Worm (Caenorhabditis elegans) whole organism, L3 larva: ENCODE measurements around the gene Y45F10B.8.

ENCODE experiments used
- R02D3.7 ChIP-seq: fragments of 150-350 bp; optimal IDR thresholded peaks from 2 replicates; lab custom pipeline; 2014; ENCODE audit warnings: missing biosample characterization, missing genetic modification characterization
- ZK546.5 ChIP-seq: sonication (generic microtip); optimal IDR thresholded peaks from 2 replicates; lab custom pipeline; 2017; ENCODE audit warnings: missing biosample characterization, missing genetic modification characterization
- ceh-28 ChIP-seq: fragments of 150-350 bp; optimal IDR thresholded peaks from 2 replicates; lab custom pipeline; 2014; ENCODE audit warnings: missing biosample characterization, missing genetic modification reagents, missing genetic modification characterization
- daf-12 ChIP-seq: fragments of 150-350 bp; optimal IDR thresholded peaks from 2 replicates; lab custom pipeline; 2014; ENCODE audit warnings: missing biosample characterization, missing genetic modification reagents, missing genetic modification characterization
- egl-27 ChIP-seq: sonication (generic microtip); optimal IDR thresholded peaks from 4 replicates; lab custom pipeline; 2017; ENCODE audit warnings: missing biosample characterization, missing genetic modification reagents, missing genetic modification characterization
- egl-5 ChIP-seq: fragments of 150-350 bp; optimal IDR thresholded peaks from 2 replicates; lab custom pipeline; 2017; ENCODE audit warnings: missing biosample characterization, missing genetic modification reagents, missing genetic modification characterization, inconsistent platforms
- elt-1 ChIP-seq: fragments of 150-350 bp; optimal IDR thresholded peaks from 2 replicates; lab custom pipeline; 2014; ENCODE audit warnings: missing biosample characterization, missing genetic modification characterization
- elt-2 ChIP-seq: sonication (generic microtip); optimal IDR thresholded peaks from 2 replicates; lab custom pipeline; 2016; ENCODE audit warnings: missing genetic modification reagents, mild to moderate bottlenecking, missing genetic modification characterization, missing compliant biosample characterization
- elt-3 ChIP-seq, 3 experiments: fragments of 150-350 bp in 1 of 3; sonication (generic microtip) in 2 of 3; optimal IDR thresholded peaks; 2 replicates in 2 of 3; 4 replicates in 1 of 3; lab custom pipeline; 2014 to 2017; ENCODE audit warnings: missing biosample characterization in 3 of 3, missing genetic modification characterization in 3 of 3
- eor-1 ChIP-seq, 2 experiments: fragments of 150-350 bp; optimal IDR thresholded peaks; 2 replicates each; lab custom pipeline; 2014 to 2018; ENCODE audit warnings: missing biosample characterization in 2 of 2, missing genetic modification characterization in 2 of 2
- fkh-10 ChIP-seq: sonication (generic microtip); optimal IDR thresholded peaks from 2 replicates; lab custom pipeline; 2017; ENCODE audit warnings: missing biosample characterization, missing genetic modification reagents, missing genetic modification characterization
- fkh-2 ChIP-seq: fragments of 150-350 bp; optimal IDR thresholded peaks from 2 replicates; lab custom pipeline; 2014; ENCODE audit warnings: missing biosample characterization, missing genetic modification reagents, missing genetic modification characterization
- fos-1 ChIP-seq: fragments of 150-350 bp; optimal IDR thresholded peaks from 2 replicates; lab custom pipeline; 2014; ENCODE audit warnings: missing biosample characterization, missing genetic modification characterization
- hmg-11 ChIP-seq: sonication (generic microtip); optimal IDR thresholded peaks from 2 replicates; lab custom pipeline; 2016; ENCODE audit warnings: missing genetic modification characterization, missing compliant biosample characterization
- jun-1 ChIP-seq: fragments of 150-350 bp; optimal IDR thresholded peaks from 2 replicates; lab custom pipeline; 2014; ENCODE audit warnings: missing biosample characterization, missing genetic modification reagents, missing genetic modification characterization
- lsy-12 ChIP-seq: sonication (generic microtip); optimal IDR thresholded peaks from 2 replicates; lab custom pipeline; 2016; ENCODE audit warnings: mild to moderate bottlenecking, missing genetic modification characterization, missing compliant biosample characterization
- mdl-1 ChIP-seq: fragments of 150-350 bp; optimal IDR thresholded peaks from 2 replicates; lab custom pipeline; 2014; ENCODE audit warnings: missing biosample characterization, missing genetic modification characterization
- mml-1 ChIP-seq: fragments of 150-350 bp; sonication (generic microtip); optimal IDR thresholded peaks from 3 replicates; lab custom pipeline; 2014; ENCODE audit warnings: missing biosample characterization, missing genetic modification characterization
- nhr-11 ChIP-seq: fragments of 150-350 bp; optimal IDR thresholded peaks from 2 replicates; lab custom pipeline; 2014; ENCODE audit warnings: missing biosample characterization, missing genetic modification characterization
- nhr-12 ChIP-seq: fragments of 150-350 bp; optimal IDR thresholded peaks from 2 replicates; lab custom pipeline; 2014; ENCODE audit warnings: missing biosample characterization, missing genetic modification characterization
- nhr-23 ChIP-seq: fragments of 150-350 bp; optimal IDR thresholded peaks from 2 replicates; lab custom pipeline; 2014; ENCODE audit warnings: missing biosample characterization, missing genetic modification reagents, missing genetic modification characterization
- nhr-237 ChIP-seq: fragments of 150-350 bp; optimal IDR thresholded peaks from 2 replicates; lab custom pipeline; 2014; ENCODE audit warnings: missing biosample characterization, missing genetic modification characterization
- nhr-28 ChIP-seq: fragments of 150-350 bp; optimal IDR thresholded peaks from 2 replicates; lab custom pipeline; 2014; ENCODE audit warnings: missing biosample characterization, missing genetic modification characterization
- nhr-43 ChIP-seq: sonication (generic microtip); optimal IDR thresholded peaks from 2 replicates; lab custom pipeline; 2016; ENCODE audit warnings: mild to moderate bottlenecking, missing genetic modification characterization, missing compliant biosample characterization; ENCODE audit not compliant: poor library complexity, severe bottlenecking
- nhr-67 ChIP-seq: fragments of 150-350 bp; optimal IDR thresholded peaks from 2 replicates; lab custom pipeline; 2014; ENCODE audit warnings: missing biosample characterization, missing genetic modification characterization
- nhr-76 ChIP-seq: fragments of 150-350 bp; sonication (generic microtip); optimal IDR thresholded peaks from 5 replicates; lab custom pipeline; 2014; ENCODE audit warnings: missing biosample characterization, missing genetic modification characterization
- nhr-77 ChIP-seq: fragments of 150-350 bp; optimal IDR thresholded peaks from 2 replicates; lab custom pipeline; 2014; ENCODE audit warnings: missing biosample characterization, missing genetic modification characterization
- pha-4 ChIP-seq: fragments of 150-350 bp; optimal IDR thresholded peaks from 2 replicates; lab custom pipeline; 2014; ENCODE audit warnings: missing biosample characterization, missing genetic modification reagents, missing genetic modification characterization
- pqm-1 ChIP-seq: fragments of 150-350 bp; optimal IDR thresholded peaks from 2 replicates; lab custom pipeline; 2017; ENCODE audit warnings: missing biosample characterization, missing genetic modification characterization, inconsistent platforms
- sea-2 ChIP-seq: fragments of 150-350 bp; sonication (generic microtip); optimal IDR thresholded peaks from 4 replicates; lab custom pipeline; 2014; ENCODE audit warnings: missing biosample characterization, missing genetic modification reagents, missing genetic modification characterization
- tbx-2 ChIP-seq: sonication (generic microtip); optimal IDR thresholded peaks from 2 replicates; lab custom pipeline; 2016; ENCODE audit warnings: mild to moderate bottlenecking, missing genetic modification characterization, missing compliant biosample characterization
- unc-39 ChIP-seq: sonication (generic microtip); optimal IDR thresholded peaks from 4 replicates; lab custom pipeline; 2017; ENCODE audit warnings: missing biosample characterization, missing genetic modification characterization
- unc-62 ChIP-seq: fragments of 150-350 bp; sonication (generic microtip); optimal IDR thresholded peaks from 4 replicates; lab custom pipeline; 2014; ENCODE audit warnings: missing biosample characterization, missing genetic modification reagents, missing genetic modification characterization
- zag-1 ChIP-seq: fragments of 150-350 bp; optimal IDR thresholded peaks from 2 replicates; lab custom pipeline; 2014; ENCODE audit warnings: missing biosample characterization, missing genetic modification characterization
- ztf-11 ChIP-seq: fragments of 150-350 bp; optimal IDR thresholded peaks from 2 replicates; lab custom pipeline; 2014; ENCODE audit warnings: missing biosample characterization, missing genetic modification characterization
- ztf-4 ChIP-seq: fragments of 150-350 bp; optimal IDR thresholded peaks from 2 replicates; lab custom pipeline; 2014; ENCODE audit warnings: missing biosample characterization, missing genetic modification characterization

The Y45F10B.8 gene

DNA sequence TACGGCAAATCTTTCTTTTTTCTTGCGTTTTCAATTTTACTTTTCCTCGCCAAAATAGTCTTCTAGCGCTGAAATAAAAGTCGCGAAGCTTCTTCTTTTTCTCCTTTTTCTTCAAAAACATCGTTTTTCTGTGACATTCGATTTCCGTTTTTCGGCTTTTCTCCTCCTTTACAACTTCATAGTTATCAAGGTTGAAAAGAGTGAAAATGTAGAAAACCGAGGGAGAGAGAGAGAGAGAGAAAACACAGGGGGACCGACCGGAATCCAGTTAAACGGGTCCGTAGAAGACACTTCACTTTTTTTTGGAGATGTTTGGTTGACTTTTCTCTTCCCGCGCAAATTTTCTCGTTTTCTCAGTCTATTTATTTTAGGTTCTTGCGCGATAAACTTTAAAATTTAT, 13.8 kb downstream of the Y45F10B.8 start:
- TF ChIP-seq elt-1 (tag; lab: Kevin White, UChicago) (no peak), pha-4 (no peak), elt-3 (tag; optimal IDR thresholded peaks at IDR 0.05; lab: Kevin White, UChicago) (no peak), fos-1 (no peak), nhr-237 (tag; lab: Kevin White, UChicago) (no peak), jun-1 (no peak), fkh-10 (GFP tag; lab: Kevin White, UChicago) (peak; percentile 56)

- TF ChIP-seq ztf-11 (tag; lab: Kevin White, UChicago) (no peak), daf-12 (tag; lab: Kevin White, UChicago) (no peak), sea-2 (GFP tag; lab: Kevin White, UChicago) (no peak), elt-2 (no peak), nhr-76 (tag; lab: Kevin White, UChicago) (no peak), elt-1 (tag; lab: Kevin White, UChicago) (no peak), nhr-12 (no peak), nhr-43 (tag; lab: Kevin White, UChicago) (no peak), nhr-77 (tag; lab: Kevin White, UChicago) (no peak), nhr-28 (tag; lab: Kevin White, UChicago) (no peak), tbx-2 (no peak), ceh-28 (tag; lab: Kevin White, UChicago) (no peak)
Measured at ce11 chrIV:13561629-13562028, 16.4 kb downstream of the Y45F10B.8 start, which contains the start of the genes Y45F10B.13 and qui-1. TSS of gene Y45F10B.13 (minus strand) at chrIV:13561729. TSS of gene qui-1 (plus strand) at chrIV:13561861.

DNA sequence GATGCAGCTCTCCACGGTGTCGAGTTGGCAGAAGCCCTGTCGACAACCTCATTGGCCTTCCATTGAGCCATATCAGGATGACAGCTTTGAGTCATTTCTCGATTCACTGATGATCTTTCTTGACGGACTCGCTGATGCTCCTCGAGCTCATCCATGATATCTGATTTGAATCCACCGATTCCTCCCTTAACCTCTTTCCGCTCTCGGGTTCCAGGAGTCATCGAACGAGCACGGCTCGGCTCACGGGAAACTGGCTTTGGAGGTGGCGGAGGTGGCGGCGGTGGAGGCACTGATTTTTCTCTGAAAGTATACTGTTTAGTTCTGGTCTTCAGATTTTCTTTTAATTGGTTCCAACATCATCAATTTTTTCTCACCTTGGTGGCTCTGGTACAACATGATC, 19.1 kb downstream of the Y45F10B.8 start:
- TF ChIP-seq unc-62 (no peak), tbx-2 (no peak), elt-1 (tag; lab: Kevin White, UChicago) (no peak)

DNA sequence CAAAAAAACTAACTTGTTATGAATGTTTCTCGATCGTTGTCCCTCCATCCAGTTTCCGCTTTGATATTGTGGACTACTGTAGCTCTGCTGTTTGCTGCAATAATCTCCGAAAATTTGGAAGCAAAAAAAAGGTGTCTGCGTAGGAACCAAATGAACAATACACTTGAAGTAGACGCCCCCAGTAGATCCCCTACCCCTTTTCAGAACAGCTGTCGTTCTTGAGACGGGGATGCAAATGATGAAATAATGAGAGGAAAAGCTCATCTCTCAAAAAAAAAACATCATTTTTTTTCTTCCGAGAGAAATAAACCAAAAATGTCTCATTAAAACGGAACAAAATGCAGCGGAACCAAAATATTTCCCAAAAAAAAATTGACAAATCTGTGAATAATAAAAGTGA, 20.7 kb downstream of the Y45F10B.8 start:
- TF ChIP-seq mml-1 (tag; lab: Kevin White, UChicago) (no peak), egl-5 (tag; lab: Kevin White, UChicago) (peak; percentile 9)

- TF ChIP-seq lsy-12 (no peak), eor-1 (tag; optimal IDR thresholded peaks at IDR 0.05; lab: Kevin White, UChicago) (no peak), egl-5 (tag; lab: Kevin White, UChicago) (no peak), elt-1 (tag; lab: Kevin White, UChicago) (no peak), nhr-67 (no peak), nhr-23 (tag; lab: Kevin White, UChicago) (no peak), ceh-28 (tag; lab: Kevin White, UChicago) (no peak), nhr-43 (tag; lab: Kevin White, UChicago) (no peak), fkh-2 (tag; lab: Kevin White, UChicago) (no peak), elt-2 (no peak), nhr-28 (tag; lab: Kevin White, UChicago) (no peak), mdl-1 (no peak), ZK546.5 (no peak), elt-3 (tag; optimal IDR thresholded peaks at IDR 0.05; lab: Kevin White, UChicago) (no peak), mml-1 (tag; lab: Kevin White, UChicago) (no peak), pqm-1 (no peak), unc-62 (no peak), nhr-11 (tag; lab: Kevin White, UChicago) (no peak)
Measured at ce11 chrIV:13555508-13555907, 22.6 kb downstream of the Y45F10B.8 start.

- no peak for TF ChIP-seq elt-2
- TF ChIP-seq hmg-11 (tag; lab: Kevin White, UChicago) = no peak
- no peak for TF ChIP-seq fkh-2 (tag; lab: Kevin White, UChicago)
- TF ChIP-seq nhr-76 (tag; lab: Kevin White, UChicago) = no peak
- no peak for TF ChIP-seq nhr-77 (tag; lab: Kevin White, UChicago)
- TF ChIP-seq sea-2 (GFP tag; lab: Kevin White, UChicago) = no peak
- no peak for TF ChIP-seq nhr-237 (tag; lab: Kevin White, UChicago)
- TF ChIP-seq R02D3.7 = no peak
- TF ChIP-seq nhr-43 (tag; lab: Kevin White, UChicago) = no peak
- TF ChIP-seq daf-12 (tag; lab: Kevin White, UChicago) = no peak
- no peak for TF ChIP-seq nhr-12
- no peak for TF ChIP-seq egl-27 (tag; lab: Kevin White, UChicago)
- TF ChIP-seq jun-1 = no peak
- no peak for TF ChIP-seq ztf-4 (tag; lab: Kevin White, UChicago)
- TF ChIP-seq unc-39 (tag; lab: Kevin White, UChicago) = no peak
- no peak for TF ChIP-seq zag-1 (tag; lab: Kevin White, UChicago)
- TF ChIP-seq tbx-2 = no peak
Measured at ce11 chrIV:13554350-13554749, 23.7 kb downstream of the Y45F10B.8 start.
